Worm (Caenorhabditis elegans): Measurements from ENCODE around the gene aass-1.

DNA sequence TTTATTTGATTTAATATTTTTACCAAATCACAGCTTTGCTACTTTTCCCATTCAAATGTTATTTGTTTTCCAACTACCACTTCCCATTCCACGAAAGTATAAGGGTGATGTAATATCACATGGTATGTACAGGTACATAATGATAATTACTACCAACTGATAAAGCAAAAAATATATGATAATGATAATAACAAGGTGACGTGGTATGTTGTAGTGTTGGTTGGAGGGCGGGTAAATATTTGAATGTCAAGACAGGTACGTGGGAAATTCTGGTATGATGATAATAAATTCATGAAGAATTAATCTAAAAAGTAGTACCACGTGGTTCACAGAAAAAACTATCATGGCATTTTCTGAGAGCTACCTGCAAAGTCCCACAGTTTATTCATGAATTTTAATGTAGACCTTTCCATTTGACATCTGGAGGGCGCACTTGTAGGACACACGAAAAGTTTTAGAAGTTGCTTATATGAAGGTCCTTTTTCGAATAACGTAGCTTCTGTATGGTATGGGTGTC lies 47.0 kb downstream of the aass-1 start:
- no peak for TF ChIP-seq unc-62 (GFP tag; optimal IDR thresholded peaks at IDR 0.05)
- TF ChIP-seq elt-1 (tag; optimal IDR thresholded peaks at IDR 0.05; ENCODE audit: borderline replicate concordance, insufficient read depth): no peak
- no peak for TF ChIP-seq unc-39 (tag; optimal IDR thresholded peaks at IDR 0.05)
- no peak for TF ChIP-seq pha-4 (tag; optimal IDR thresholded peaks at IDR 0.05)
- TF ChIP-seq elt-3 (tag; optimal IDR thresholded peaks at IDR 0.05): no peak
- TF ChIP-seq snpc-4 (tag; optimal IDR thresholded peaks at IDR 0.05): no peak
- TF ChIP-seq blmp-1 (tag; optimal IDR thresholded peaks at IDR 0.05): no peak
- TF ChIP-seq ztf-11 (tag; optimal IDR thresholded peaks at IDR 0.05): no peak
- no peak for TF ChIP-seq lsy-2 (tag; optimal IDR thresholded peaks at IDR 0.05)
